Fruit fly (Drosophila melanogaster): ENCODE results near the gene Zir.

DNA sequence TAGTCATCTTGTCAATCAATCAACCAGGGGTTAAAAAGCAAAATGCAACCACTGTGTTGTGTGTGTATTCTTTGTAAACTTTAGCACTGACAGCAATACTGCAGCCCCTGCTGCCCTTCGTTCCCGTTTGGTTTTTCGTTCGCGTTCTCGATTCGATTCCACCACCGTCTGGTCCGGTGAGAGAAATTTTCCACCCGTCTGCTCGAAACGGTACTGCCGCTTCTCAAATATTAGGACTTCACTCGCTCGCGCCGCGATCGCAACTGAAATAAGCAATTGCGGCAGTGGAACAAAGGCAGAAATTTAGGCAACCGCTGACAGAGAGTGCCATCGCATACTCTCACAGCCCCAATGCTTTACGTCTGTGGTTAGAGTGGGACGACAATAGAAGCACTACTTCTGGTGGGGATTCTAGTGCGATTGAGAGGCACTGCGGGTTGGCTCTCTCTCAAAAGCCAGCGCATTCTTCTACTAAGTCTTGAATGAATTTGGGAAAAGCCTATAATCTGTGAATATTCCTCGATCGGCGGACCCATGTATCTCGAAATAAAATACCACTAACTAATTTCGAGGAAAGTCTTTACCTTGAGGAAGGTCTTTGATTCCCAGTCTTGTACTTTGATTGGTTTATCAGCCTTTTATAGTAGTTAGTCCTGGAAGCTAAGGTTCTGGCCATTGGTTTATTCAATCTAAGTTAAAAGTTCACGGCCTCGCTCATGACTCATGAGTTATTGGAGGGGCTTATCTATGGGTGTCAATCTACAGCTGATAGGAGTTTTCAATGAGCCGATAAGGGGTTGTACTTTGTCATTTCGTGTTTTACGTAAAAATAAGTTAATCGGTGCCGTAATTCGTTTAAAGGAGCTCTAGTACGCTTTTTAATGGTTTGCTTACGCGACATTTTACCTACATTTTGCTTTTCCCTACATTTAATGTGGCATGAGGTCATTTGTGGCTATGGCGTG, 34.7 kb downstream of the Zir start:
- TF ChIP-seq achi (GFP tag; optimal IDR thresholded peaks at IDR 0.05) (peak; percentile 14), CG31627 (GFP tag; optimal IDR thresholded peaks at IDR 0.05) (no peak)

Measured in whole organism, prepupa.